Worm (Caenorhabditis elegans) whole organism, L2 larva: Measurements from ENCODE around the gene vap-1.

Experiments
- C34F6.9 ChIP-seq: fragments of 150-350 bp; optimal IDR thresholded peaks from 2 replicates; lab custom pipeline; 2014; ENCODE audit warnings: missing biosample characterization, missing genetic modification characterization
- F13H6.1 ChIP-seq: sonication (generic microtip); optimal IDR thresholded peaks from 2 replicates; lab custom pipeline; 2016; ENCODE audit warnings: missing genetic modification characterization, missing compliant biosample characterization
- Y55F3AM.14 ChIP-seq: fragments of 200-800 bp; sonication (Bioruptor generic); optimal IDR thresholded peaks from 2 replicates; lab custom pipeline; 2018; ENCODE audit warnings: mild to moderate bottlenecking, missing genetic modification characterization, missing compliant biosample characterization
- alr-1 ChIP-seq: fragments of 150-350 bp; optimal IDR thresholded peaks from 2 replicates; lab custom pipeline; 2014; ENCODE audit warnings: missing biosample characterization, missing genetic modification characterization
- ama-1 ChIP-seq: fragments of 150-350 bp; optimal IDR thresholded peaks from 2 replicates; lab custom pipeline; 2018; ENCODE audit warnings: inconsistent platforms
- blmp-1 ChIP-seq: sonication (generic microtip); optimal IDR thresholded peaks from 2 replicates; lab custom pipeline; 2017; ENCODE audit warnings: missing genetic modification characterization, mild to moderate bottlenecking, missing compliant biosample characterization, antibody characterized with exemption, moderate library complexity; ENCODE audit not compliant: insufficient read depth
- ceh-82 ChIP-seq: fragments of 150-350 bp; optimal IDR thresholded peaks from 2 replicates; lab custom pipeline; 2014; ENCODE audit warnings: missing biosample characterization, missing genetic modification characterization
- dmd-4 ChIP-seq: sonication (generic microtip); optimal IDR thresholded peaks from 2 replicates; lab custom pipeline; 2017; ENCODE audit warnings: missing biosample characterization, missing genetic modification characterization
- egl-27 ChIP-seq: sonication (generic microtip); optimal IDR thresholded peaks from 3 replicates; lab custom pipeline; 2017; ENCODE audit warnings: missing biosample characterization, missing genetic modification reagents, missing genetic modification characterization
- elt-1 ChIP-seq: fragments of 150-350 bp; optimal IDR thresholded peaks from 2 replicates; lab custom pipeline; 2014; ENCODE audit warnings: missing biosample characterization, missing genetic modification characterization
- elt-3 ChIP-seq: sonication (generic microtip); optimal IDR thresholded peaks from 2 replicates; lab custom pipeline; 2017; ENCODE audit warnings: missing biosample characterization, missing genetic modification characterization
- fos-1 ChIP-seq: fragments of 150-350 bp; optimal IDR thresholded peaks from 2 replicates; lab custom pipeline; 2014; ENCODE audit warnings: missing biosample characterization, missing genetic modification characterization
- gmeb-1 ChIP-seq: fragments of 150-350 bp; optimal IDR thresholded peaks from 2 replicates; lab custom pipeline; 2014; ENCODE audit warnings: missing biosample characterization, missing genetic modification characterization
- lin-11 ChIP-seq: fragments of 150-350 bp; sonication (generic microtip); optimal IDR thresholded peaks from 2 replicates; lab custom pipeline; 2014; ENCODE audit warnings: missing biosample characterization, missing genetic modification characterization, inconsistent platforms, mixed read lengths
- lin-39 ChIP-seq: fragments of 150-350 bp; optimal IDR thresholded peaks from 2 replicates; lab custom pipeline; 2014; ENCODE audit warnings: missing biosample characterization, missing genetic modification reagents, missing genetic modification characterization
- lsy-2 ChIP-seq, 2 experiments: fragments of 150-350 bp in 1 of 2; sonication (generic microtip) in 1 of 2; optimal IDR thresholded peaks; 2 replicates each; lab custom pipeline; 2014 to 2017; ENCODE audit warnings: missing biosample characterization in 2 of 2, missing genetic modification characterization in 2 of 2
- mab-5 ChIP-seq: fragments of 150-350 bp; optimal IDR thresholded peaks from 2 replicates; lab custom pipeline; 2014; ENCODE audit warnings: missing biosample characterization, missing genetic modification characterization
- nhr-10 ChIP-seq: sonication (generic microtip); optimal IDR thresholded peaks from 2 replicates; lab custom pipeline; 2017; ENCODE audit warnings: missing biosample characterization, missing genetic modification characterization
- nhr-12 ChIP-seq: fragments of 150-350 bp; optimal IDR thresholded peaks from 2 replicates; lab custom pipeline; 2014; ENCODE audit warnings: missing biosample characterization, missing genetic modification characterization
- nhr-129 ChIP-seq: fragments of 150-350 bp; optimal IDR thresholded peaks from 2 replicates; lab custom pipeline; 2014; ENCODE audit warnings: missing biosample characterization, missing genetic modification characterization
- nhr-21 ChIP-seq: fragments of 150-350 bp; optimal IDR thresholded peaks from 2 replicates; lab custom pipeline; 2014; ENCODE audit warnings: missing biosample characterization, missing genetic modification characterization
- nhr-23 ChIP-seq: fragments of 150-350 bp; optimal IDR thresholded peaks from 2 replicates; lab custom pipeline; 2014; ENCODE audit warnings: missing biosample characterization, missing genetic modification reagents, missing genetic modification characterization
- nhr-25 ChIP-seq: fragments of 150-350 bp; sonication (generic microtip); optimal IDR thresholded peaks from 3 replicates; lab custom pipeline; 2014; ENCODE audit warnings: missing biosample characterization, missing genetic modification characterization
- nhr-6 ChIP-seq: fragments of 150-350 bp; optimal IDR thresholded peaks from 2 replicates; lab custom pipeline; 2014; ENCODE audit warnings: missing biosample characterization, missing genetic modification characterization
- peb-1 ChIP-seq: fragments of 150-350 bp; optimal IDR thresholded peaks from 2 replicates; lab custom pipeline; 2014; ENCODE audit warnings: missing biosample characterization, missing genetic modification characterization
- sem-4 ChIP-seq: fragments of 150-350 bp; optimal IDR thresholded peaks from 2 replicates; lab custom pipeline; 2014; ENCODE audit warnings: missing biosample characterization, missing genetic modification reagents, missing genetic modification characterization
- skn-1 ChIP-seq: sonication (generic microtip); optimal IDR thresholded peaks from 2 replicates; lab custom pipeline; 2017; ENCODE audit warnings: missing biosample characterization, missing genetic modification characterization
- sma-3 ChIP-seq: sonication (generic microtip); optimal IDR thresholded peaks from 2 replicates; lab custom pipeline; 2016; ENCODE audit warnings: missing genetic modification reagents, missing genetic modification characterization, missing compliant biosample characterization
- sma-9 ChIP-seq, 2 experiments: fragments of 150-350 bp in 1 of 2; sonication (generic microtip) in 1 of 2; optimal IDR thresholded peaks; 2 replicates each; lab custom pipeline; 2014 to 2016; ENCODE audit warnings: missing genetic modification characterization in 2 of 2, mild to moderate bottlenecking in 1 of 2, missing biosample characterization in 1 of 2, missing compliant biosample characterization in 1 of 2, missing genetic modification reagents in 1 of 2, moderate library complexity in 1 of 2
- snpc-4 ChIP-seq: fragments of 150-350 bp; optimal IDR thresholded peaks from 2 replicates; lab custom pipeline; 2014; ENCODE audit warnings: missing biosample characterization, missing genetic modification characterization
- unc-39 ChIP-seq: fragments of 150-350 bp; optimal IDR thresholded peaks from 2 replicates; lab custom pipeline; 2014; ENCODE audit warnings: missing biosample characterization, missing genetic modification characterization
- unc-62 ChIP-seq: fragments of 150-350 bp; optimal IDR thresholded peaks from 2 replicates; lab custom pipeline; 2014; ENCODE audit warnings: missing biosample characterization, missing genetic modification reagents, missing genetic modification characterization
- zag-1 ChIP-seq: fragments of 150-350 bp; optimal IDR thresholded peaks from 2 replicates; lab custom pipeline; 2014; ENCODE audit warnings: missing biosample characterization, missing genetic modification characterization
- ztf-4 ChIP-seq: fragments of 150-350 bp; optimal IDR thresholded peaks from 2 replicates; lab custom pipeline; 2014; ENCODE audit warnings: missing biosample characterization, missing genetic modification characterization

The vap-1 gene

DNA sequence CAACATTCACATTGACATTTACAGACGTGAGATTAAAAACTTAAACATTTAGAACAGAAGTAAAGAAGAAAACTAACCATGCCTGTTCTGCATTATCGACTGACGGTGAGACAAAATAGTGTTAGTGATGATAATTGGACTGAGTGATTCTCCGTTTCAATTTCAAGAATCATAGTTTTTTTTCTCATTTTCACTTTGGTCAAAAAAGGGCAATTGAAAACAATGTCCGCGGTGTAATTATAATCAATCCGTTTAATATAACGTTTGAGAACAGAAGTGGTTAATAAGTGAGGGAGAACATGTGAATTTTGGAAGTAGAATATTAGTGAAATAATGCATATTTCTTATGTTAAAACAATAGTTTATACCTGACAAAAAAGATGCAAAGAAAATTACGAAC lies 16.7 kb downstream of the vap-1 start, which contains the start of gene F10D7.10:
Gene F10D7.10, minus strand, starts transcription at position 101 of the 400 bp plus-strand sequence.
- no peak for TF ChIP-seq ztf-4 (tag; lab: Kevin White, UChicago)
- TF ChIP-seq blmp-1, result no peak
- TF ChIP-seq skn-1 (tag; lab: Kevin White, UChicago), result no peak
- no peak for TF ChIP-seq nhr-129 (tag; lab: Kevin White, UChicago)
- no peak for TF ChIP-seq C34F6.9 (tag; lab: Kevin White, UChicago)
- TF ChIP-seq peb-1 (tag; lab: Kevin White, UChicago), result no peak

DNA sequence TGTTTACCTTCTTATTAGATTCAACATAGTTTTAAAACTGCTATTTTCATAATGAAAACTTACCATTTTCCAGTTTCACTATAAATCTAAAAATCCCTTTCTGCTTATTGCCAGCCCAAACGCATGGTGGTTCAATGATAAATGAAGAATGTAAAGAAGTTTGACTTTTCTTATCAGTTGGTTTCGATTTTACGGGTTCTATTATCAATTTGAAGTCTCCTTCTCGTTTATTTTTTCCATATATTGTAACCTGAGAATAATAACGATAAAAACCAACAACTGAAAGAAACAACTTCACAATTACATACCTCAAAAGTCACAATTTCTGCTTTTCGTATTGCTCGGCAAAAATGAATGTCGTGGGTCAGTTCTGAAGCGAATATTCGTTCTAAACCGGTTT lies 17.4 kb downstream of the vap-1 start:
- peak; percentile 38 for TF ChIP-seq fos-1 (tag; lab: Kevin White, UChicago)
- no peak for TF ChIP-seq C34F6.9 (tag; lab: Kevin White, UChicago)
- TF ChIP-seq peb-1 (tag; lab: Kevin White, UChicago), result no peak
- no peak for TF ChIP-seq nhr-25 (tag; lab: Kevin White, UChicago)
- TF ChIP-seq ama-1, result no peak

DNA sequence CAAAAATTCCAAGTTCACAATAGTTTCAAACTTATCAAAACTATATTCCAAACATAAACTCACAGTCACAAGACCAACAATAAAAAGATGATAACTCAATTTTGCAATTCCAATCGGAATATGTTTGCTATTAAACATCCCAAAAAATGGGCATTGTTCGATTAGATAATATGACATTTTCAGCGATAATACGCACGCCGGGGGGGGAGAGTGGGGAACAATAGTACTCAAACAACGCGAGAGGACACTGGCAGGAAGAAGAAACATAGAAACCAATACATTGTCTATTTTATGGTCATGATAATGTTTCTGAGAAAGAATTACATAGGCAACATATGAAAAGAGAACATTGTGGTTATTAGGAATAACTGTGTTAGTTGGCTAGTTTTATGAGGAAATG lies 20.5 kb downstream of the vap-1 start:
- TF ChIP-seq fos-1 (tag; lab: Kevin White, UChicago), result peak; percentile 16
- no peak for TF ChIP-seq dmd-4 (tag; lab: Kevin White, UChicago)

DNA sequence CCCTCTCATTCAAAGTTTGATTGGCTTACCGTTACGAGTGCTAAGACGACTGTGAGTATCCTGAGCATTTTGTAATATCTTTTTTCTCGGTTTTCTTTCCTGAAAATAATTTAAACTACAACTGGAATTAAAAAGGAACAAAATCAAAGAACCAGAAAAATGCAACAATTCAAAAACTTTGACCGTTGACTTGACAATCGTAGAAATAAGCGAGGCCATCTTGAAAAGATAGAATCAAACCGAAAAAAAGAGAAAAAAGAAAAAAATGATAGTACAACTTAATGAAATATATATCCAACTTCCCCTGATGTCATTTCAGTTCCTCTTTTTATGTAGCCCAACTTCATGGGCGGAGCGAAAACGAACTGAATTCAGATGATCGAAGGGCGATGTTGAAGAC lies 21.8 kb downstream of the vap-1 start, which contains the start of gene F10D7.3:
Gene F10D7.3, minus strand, starts transcription at position 101 of the 400 bp plus-strand sequence.
- TF ChIP-seq nhr-12, result no peak
- TF ChIP-seq peb-1 (tag; lab: Kevin White, UChicago), result no peak
- no peak for TF ChIP-seq egl-27 (tag; lab: Kevin White, UChicago)
- TF ChIP-seq nhr-21, result no peak
- no peak for TF ChIP-seq lin-11
- no peak for TF ChIP-seq sem-4 (tag; lab: Kevin White, UChicago)
- TF ChIP-seq nhr-6 (tag; lab: Kevin White, UChicago), result no peak
- no peak for TF ChIP-seq mab-5 (tag; lab: Kevin White, UChicago)
- TF ChIP-seq dmd-4 (tag; lab: Kevin White, UChicago), result no peak
- TF ChIP-seq ama-1, result no peak
- no peak for TF ChIP-seq lin-39 (tag; lab: Kevin White, UChicago)
- no peak for TF ChIP-seq sma-9 (GFP tag; optimal IDR thresholded peaks at IDR 0.05; lab: Kevin White, UChicago)
- TF ChIP-seq sma-9 (tag; optimal IDR thresholded peaks at IDR 0.05; lab: Kevin White, UChicago), result no peak
- TF ChIP-seq blmp-1, result no peak
- TF ChIP-seq elt-3, result no peak
- TF ChIP-seq, all 48 proteins: peak for 0

DNA sequence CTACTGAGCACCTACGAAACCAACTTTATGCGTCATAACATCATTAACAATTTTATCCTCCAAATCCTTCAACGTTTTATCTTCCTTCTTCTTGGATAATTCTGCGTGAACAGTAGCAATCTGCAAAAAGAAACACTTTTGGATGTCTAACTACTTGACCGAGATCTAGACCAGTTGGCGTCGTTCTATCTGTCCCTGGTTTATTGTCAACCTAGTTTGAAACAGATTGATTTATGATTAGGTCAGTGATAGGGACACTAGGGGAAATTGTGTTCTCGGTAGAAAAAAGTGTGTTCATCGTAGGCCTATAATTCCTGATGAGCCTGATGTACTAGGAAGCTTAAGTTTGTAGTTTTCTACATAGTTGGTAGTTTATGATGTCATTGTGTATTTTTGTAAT lies 22.4 kb downstream of the vap-1 start:
- TF ChIP-seq nhr-21, result no peak
- TF ChIP-seq egl-27 (tag; lab: Kevin White, UChicago), result no peak
- TF ChIP-seq gmeb-1 (tag; lab: Kevin White, UChicago), result no peak
- TF ChIP-seq elt-1 (tag; lab: Kevin White, UChicago), result no peak
- TF ChIP-seq alr-1 (tag; lab: Kevin White, UChicago), result no peak
- no peak for TF ChIP-seq nhr-10
- no peak for TF ChIP-seq skn-1 (tag; lab: Kevin White, UChicago)
- TF ChIP-seq ceh-82 (tag; lab: Kevin White, UChicago), result no peak
- TF ChIP-seq nhr-23, result no peak
- no peak for TF ChIP-seq zag-1 (tag; lab: Kevin White, UChicago)
- TF ChIP-seq sma-9 (GFP tag; optimal IDR thresholded peaks at IDR 0.05; lab: Kevin White, UChicago), result peak; percentile 44
- no peak for TF ChIP-seq sma-9 (tag; optimal IDR thresholded peaks at IDR 0.05; lab: Kevin White, UChicago)
- TF ChIP-seq dmd-4 (tag; lab: Kevin White, UChicago), result no peak
- TF ChIP-seq lin-39 (tag; lab: Kevin White, UChicago), result no peak
- no peak for TF ChIP-seq F13H6.1 (tag; lab: Kevin White, UChicago)
- TF ChIP-seq snpc-4 (tag; lab: Kevin White, UChicago), result no peak
- peak; percentile 53 for TF ChIP-seq sma-3 (GFP tag; lab: Kevin White, UChicago)
- TF ChIP-seq lsy-2 (tag; optimal IDR thresholded peaks at IDR 0.05; lab: Kevin White, UChicago), result no peak
- no peak for TF ChIP-seq blmp-1

DNA sequence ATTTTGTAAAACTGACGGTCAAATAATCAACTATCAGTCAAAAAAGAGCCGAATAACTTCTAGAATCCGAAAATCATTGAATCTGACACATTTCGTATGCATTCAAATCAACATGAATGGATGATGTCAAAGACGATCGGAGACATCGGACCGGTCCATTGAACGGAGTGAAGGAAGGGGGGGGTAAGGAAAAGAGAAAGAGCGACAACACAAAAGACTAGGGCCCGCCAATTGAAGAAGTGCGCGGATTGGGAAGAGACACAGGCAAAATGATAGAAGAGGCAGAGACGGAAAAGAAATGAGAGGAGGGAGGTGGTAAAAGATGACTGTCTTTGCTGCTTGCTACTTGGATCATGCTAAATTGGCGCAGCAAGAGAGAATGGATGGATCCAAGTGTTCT lies 26.8 kb downstream of the vap-1 start:
- TF ChIP-seq nhr-129 (tag; lab: Kevin White, UChicago), result peak; percentile 40
- no peak for TF ChIP-seq unc-39 (tag; lab: Kevin White, UChicago)
- no peak for TF ChIP-seq nhr-6 (tag; lab: Kevin White, UChicago)
- peak; percentile 12 for TF ChIP-seq sem-4 (tag; lab: Kevin White, UChicago)
- TF ChIP-seq unc-62 (GFP tag; lab: Kevin White, UChicago), result no peak
- TF ChIP-seq Y55F3AM.14 (GFP tag; lab: Kevin White, UChicago), result no peak
- peak; percentile 22 for TF ChIP-seq nhr-25 (tag; lab: Kevin White, UChicago)
- TF ChIP-seq nhr-23, result no peak
- TF ChIP-seq, all 48 proteins: peak for 3
